Worm (Caenorhabditis elegans): ENCODE data around the gene C35A5.11.

The C35A5.11 gene

DNA sequence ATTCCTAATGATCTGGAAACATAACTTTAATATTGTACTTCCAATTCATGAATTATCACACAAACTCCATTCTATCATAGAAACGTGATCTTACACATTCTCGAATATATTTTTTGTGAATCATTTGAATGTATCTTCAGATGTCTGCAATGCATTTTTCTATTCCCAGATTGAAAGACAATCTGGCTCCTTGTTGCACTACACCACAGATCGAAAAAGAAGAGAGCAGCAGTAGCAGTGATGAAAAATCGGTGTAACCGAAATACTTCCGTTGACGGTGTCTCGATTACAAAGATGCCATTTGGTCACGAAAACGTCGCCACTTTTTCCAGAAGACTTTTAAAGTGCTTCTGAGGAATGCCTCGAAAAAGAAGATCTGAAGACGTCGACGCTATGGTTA, 37.1 kb upstream of the C35A5.11 start, which contains the start of gene degt-1:
TSS of gene degt-1 (plus strand) at position 301 of the 400 bp plus-strand sequence.
- TF ChIP-seq sox-4 (tag; optimal IDR thresholded peaks at IDR 0.05) (no peak), syd-9 (tag; optimal IDR thresholded peaks at IDR 0.05) (no peak), rnt-1 (tag; optimal IDR thresholded peaks at IDR 0.05) (no peak), pag-3 (tag; optimal IDR thresholded peaks at IDR 0.05; ENCODE audit: borderline replicate concordance) (no peak), hlh-6 (tag; optimal IDR thresholded peaks at IDR 0.05) (no peak), unc-55 (GFP tag; optimal IDR thresholded peaks at IDR 0.05) (no peak), unc-3 (GFP tag; conservative IDR thresholded peaks at IDR 0.05) (no peak), unc-3 (tag; optimal IDR thresholded peaks at IDR 0.05) (no peak), nfya-1 (tag; optimal IDR thresholded peaks at IDR 0.05) (no peak), ceh-45 (GFP tag; IDR thresholded peaks at IDR 0.05) (no peak), ceh-14 (tag; optimal IDR thresholded peaks at IDR 0.05) (no peak), ref-2 (tag; optimal IDR thresholded peaks at IDR 0.05) (no peak), ceh-9 (tag; optimal IDR thresholded peaks at IDR 0.05) (no peak), F13H6.1 (tag; optimal IDR thresholded peaks at IDR 0.05) (no peak), T23F11.4 (GFP tag; optimal IDR thresholded peaks at IDR 0.05) (no peak), lim-6 (tag; optimal IDR thresholded peaks at IDR 0.05) (no peak), C08G9.2 (tag; optimal IDR thresholded peaks at IDR 0.05) (no peak), hlh-8 (tag; optimal IDR thresholded peaks at IDR 0.05) (no peak), pha-2 (tag; optimal IDR thresholded peaks at IDR 0.05) (no peak)

DNA sequence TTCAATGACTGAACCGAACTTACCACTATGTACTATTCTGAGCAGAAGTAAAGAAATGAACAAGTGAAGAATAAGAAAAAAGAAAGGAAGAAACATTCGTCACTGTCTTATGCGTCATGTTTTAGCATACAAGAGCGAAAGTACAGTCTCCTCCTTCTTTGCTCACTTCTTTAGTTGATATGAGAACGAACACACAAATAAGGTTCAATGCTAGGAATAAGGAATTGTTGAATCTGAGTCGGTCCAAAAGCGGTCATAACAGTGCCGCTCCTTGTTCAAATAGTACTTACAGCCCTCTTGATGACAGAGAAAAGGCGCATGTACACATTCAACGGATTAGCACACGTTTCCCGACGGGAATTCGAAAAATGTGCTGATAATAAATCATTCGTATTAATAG, 36.2 kb upstream of the C35A5.11 start, which contains the start of gene F25D1.8:
TSS of gene F25D1.8 (plus strand) at position 301 of the 400 bp plus-strand sequence.
- TF ChIP-seq rnt-1 (tag; optimal IDR thresholded peaks at IDR 0.05) (no peak), tbx-2 (tag; optimal IDR thresholded peaks at IDR 0.05) (no peak), ceh-45 (GFP tag; IDR thresholded peaks at IDR 0.05) (no peak), ceh-31 (tag; optimal IDR thresholded peaks at IDR 0.05) (no peak), unc-86 (tag; optimal IDR thresholded peaks at IDR 0.05) (no peak), dmd-4 (tag; optimal IDR thresholded peaks at IDR 0.05; ENCODE audit: borderline replicate concordance) (no peak), pha-4 (tag; optimal IDR thresholded peaks at IDR 0.05) (no peak), nhr-11 (tag; optimal IDR thresholded peaks at IDR 0.05) (no peak), ceh-24 (tag; optimal IDR thresholded peaks at IDR 0.05) (no peak), ets-4 (tag; optimal IDR thresholded peaks at IDR 0.05) (no peak), zip-5 (tag; optimal IDR thresholded peaks at IDR 0.05) (no peak), unc-42 (tag; optimal IDR thresholded peaks at IDR 0.05) (no peak), ceh-6 (GFP tag; optimal IDR thresholded peaks at IDR 0.05) (no peak), ceh-18 (tag; optimal IDR thresholded peaks at IDR 0.05) (no peak), ceh-2 (tag; optimal IDR thresholded peaks at IDR 0.05) (no peak), ztf-16 (tag; optimal IDR thresholded peaks at IDR 0.05) (no peak), sox-2 (GFP tag; IDR thresholded peaks at IDR 0.05) (no peak), ahr-1 (tag; optimal IDR thresholded peaks at IDR 0.05) (no peak), gmeb-2 (tag; optimal IDR thresholded peaks at IDR 0.05) (no peak)

DNA sequence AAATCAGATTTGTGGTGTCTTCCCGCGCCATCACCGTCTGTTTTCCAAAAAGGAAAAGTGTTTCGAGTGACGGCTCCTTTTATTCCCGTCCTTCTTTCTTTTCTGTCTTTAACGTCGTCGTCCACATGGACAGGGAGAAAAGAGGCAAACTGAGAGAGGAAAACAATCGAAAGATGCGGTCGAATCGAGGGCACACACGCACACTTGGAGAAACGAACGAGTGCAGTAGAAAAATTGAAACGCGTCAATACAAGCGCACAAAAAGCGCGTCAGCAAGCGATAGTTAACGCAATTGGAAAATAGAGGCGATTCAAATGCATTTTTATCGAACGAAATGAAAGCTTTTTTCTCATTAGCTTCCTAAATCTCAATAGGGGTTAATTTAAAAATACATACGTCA, 33.9 kb upstream of the C35A5.11 start:
- TF ChIP-seq K02D7.2 (tag; optimal IDR thresholded peaks at IDR 0.05) = no peak
- TF ChIP-seq npax-4 (tag; optimal IDR thresholded peaks at IDR 0.05) = no peak
- peak; percentile 50 for TF ChIP-seq ceh-48 (tag; optimal IDR thresholded peaks at IDR 0.05)
- TF ChIP-seq sdc-2 (tag; optimal IDR thresholded peaks at IDR 0.05) = peak; percentile 1
- TF ChIP-seq sox-4 (tag; optimal IDR thresholded peaks at IDR 0.05) = no peak
- TF ChIP-seq nfya-1 (tag; optimal IDR thresholded peaks at IDR 0.05) = peak; percentile 80
- TF ChIP-seq tbx-7 (tag; optimal IDR thresholded peaks at IDR 0.05) = no peak
- no peak for TF ChIP-seq pat-9 (tag; optimal IDR thresholded peaks at IDR 0.05)
- TF ChIP-seq lin-11 (tag; optimal IDR thresholded peaks at IDR 0.05) = no peak
- TF ChIP-seq zip-5 (tag; optimal IDR thresholded peaks at IDR 0.05) = no peak
- TF ChIP-seq ceh-19 (GFP tag; optimal IDR thresholded peaks at IDR 0.05) = no peak
- no peak for TF ChIP-seq ceh-2 (tag; optimal IDR thresholded peaks at IDR 0.05)
- TF ChIP-seq ceh-6 (GFP tag; optimal IDR thresholded peaks at IDR 0.05) = no peak
- no peak for TF ChIP-seq hlh-8 (tag; optimal IDR thresholded peaks at IDR 0.05)
- TF ChIP-seq ceh-34 (tag; optimal IDR thresholded peaks at IDR 0.05) = peak; percentile 34
- TF ChIP-seq hlh-13 (GFP tag; optimal IDR thresholded peaks at IDR 0.05) = no peak
- TF ChIP-seq ahr-1 (tag; optimal IDR thresholded peaks at IDR 0.05) = no peak
- no peak for TF ChIP-seq dmd-4 (tag; optimal IDR thresholded peaks at IDR 0.05; ENCODE audit: borderline replicate concordance)
- TF ChIP-seq fkh-6 (tag; optimal IDR thresholded peaks at IDR 0.05) = no peak
- TF ChIP-seq fkh-10 (GFP tag; optimal IDR thresholded peaks at IDR 0.05) = no peak
- peak; percentile 48 for TF ChIP-seq ceh-30 (tag; optimal IDR thresholded peaks at IDR 0.05)
- no peak for TF ChIP-seq che-1 (tag; optimal IDR thresholded peaks at IDR 0.05)
- peak; percentile 67 for TF ChIP-seq tbx-2 (tag; optimal IDR thresholded peaks at IDR 0.05)
- no peak for TF ChIP-seq lim-6 (tag; optimal IDR thresholded peaks at IDR 0.05)
- no peak for TF ChIP-seq unc-86 (tag; optimal IDR thresholded peaks at IDR 0.05)
- TF ChIP-seq gmeb-2 (tag; optimal IDR thresholded peaks at IDR 0.05) = no peak
- no peak for TF ChIP-seq pha-4 (tag; optimal IDR thresholded peaks at IDR 0.05)
- no peak for TF ChIP-seq ceh-45 (GFP tag; IDR thresholded peaks at IDR 0.05)
